Fruit fly (Drosophila melanogaster): ENCODE results near the gene LSm-4.
A peak's percentile ranks its signal among the peaks of the same experiment; 100 is the strongest.

LSm-4 gene

dm6 chr2L:10362408-10363067 lies 42.5 kb downstream of the LSm-4 start, which contains the start of the genes Cand1 and pim (continued):
- TF ChIP-seq MBD-R2 (GFP tag; IDR thresholded peaks at IDR 0.05) = peak; percentile 28; the same call in 1 of the 2 replicates
- peak; percentile 15 for TF ChIP-seq twi (tag; optimal IDR thresholded peaks at IDR 0.05)
- TF ChIP-seq bbx (GFP tag; IDR thresholded peaks at IDR 0.05; ENCODE audit: partially characterized antibody) = peak; percentile 66
- TF ChIP-seq Bgb (GFP tag; IDR thresholded peaks at IDR 0.05; ENCODE audit: partially characterized antibody) = peak; percentile 65
- no peak for TF ChIP-seq Asciz (GFP tag; optimal IDR thresholded peaks at IDR 0.05)
- TF ChIP-seq zen (tag; optimal IDR thresholded peaks at IDR 0.05) = peak; percentile 41
- TF ChIP-seq Rfx (GFP tag; IDR thresholded peaks at IDR 0.05) = peak; percentile 35; the same call in 1 of the 2 replicates
- TF ChIP-seq CG16813 (GFP tag; IDR thresholded peaks at IDR 0.05; ENCODE audit: partially characterized antibody) = peak; percentile 70
- TF ChIP-seq trem (tag; optimal IDR thresholded peaks at IDR 0.05) = peak; percentile 81
- TF ChIP-seq pzg (GFP tag; optimal IDR thresholded peaks at IDR 0.05) = peak; percentile 58
- TF ChIP-seq CG9797 (GFP tag; optimal IDR thresholded peaks at IDR 0.05) = peak; percentile 59
- TF ChIP-seq NC2α (GFP tag; optimal IDR thresholded peaks at IDR 0.05) = no peak
- no peak for TF ChIP-seq CG10979 (tag; optimal IDR thresholded peaks at IDR 0.05)
- 0 out of 3 replicates have a peak, but pooled peaks have one; percentile 12 for TF ChIP-seq CG14860 (GFP tag; IDR thresholded peaks at IDR 0.05; ENCODE audit: partially characterized antibody)
- TF ChIP-seq CG7963 (GFP tag; IDR thresholded peaks at IDR 0.05; ENCODE audit: partially characterized antibody) = peak; percentile 36; the same call in 1 of the 3 replicates
- TF ChIP-seq CG14014 (GFP tag; IDR thresholded peaks at IDR 0.05) = no peak
- no peak for TF ChIP-seq CG12769 (tag; optimal IDR thresholded peaks at IDR 0.05)
- peak; percentile 75 for TF ChIP-seq knrl (GFP tag; IDR thresholded peaks at IDR 0.05; ENCODE audit: partially characterized antibody)
- no peak for TF ChIP-seq CG17802 (tag; optimal IDR thresholded peaks at IDR 0.05)
- TF ChIP-seq Nf-YC (tag; optimal IDR thresholded peaks at IDR 0.05) = peak; percentile 65
- no peak for TF ChIP-seq CTCF (GFP tag; optimal IDR thresholded peaks at IDR 0.05)
- peak; percentile 4 for TF ChIP-seq CG2120 (GFP tag; optimal IDR thresholded peaks at IDR 0.05)
- TF ChIP-seq CG30020 (tag; optimal IDR thresholded peaks at IDR 0.05) = peak; percentile 97
- TF ChIP-seq CG8924 (tag; optimal IDR thresholded peaks at IDR 0.05) = peak; percentile 42
- TF ChIP-seq pfk (GFP tag; optimal IDR thresholded peaks at IDR 0.05) = peak; percentile 90
- TF ChIP-seq Sry-δ (GFP tag; optimal IDR thresholded peaks at IDR 0.05) = peak; percentile 81
- TF ChIP-seq CG15601 (tag; optimal IDR thresholded peaks at IDR 0.05) = peak; percentile 62
- peak; percentile 77 for TF ChIP-seq BEAF-32 (GFP tag; optimal IDR thresholded peaks at IDR 0.05)
- peak; percentile 3 for TF ChIP-seq Fer1 (GFP tag; optimal IDR thresholded peaks at IDR 0.05)
- peak; percentile 8 for TF ChIP-seq PHDP (tag; optimal IDR thresholded peaks at IDR 0.05)
- TF ChIP-seq CG1832 (GFP tag; optimal IDR thresholded peaks at IDR 0.05) = no peak
- peak; percentile 33 for TF ChIP-seq sug (tag; optimal IDR thresholded peaks at IDR 0.05)
- no peak for TF ChIP-seq CG15073 (GFP tag; optimal IDR thresholded peaks at IDR 0.05)
- TF ChIP-seq CG2712 (tag; optimal IDR thresholded peaks at IDR 0.05) = peak; percentile 63
- peak; percentile 77 for TF ChIP-seq Dp (GFP tag; optimal IDR thresholded peaks at IDR 0.05)
- TF ChIP-seq CG2875 (GFP tag; optimal IDR thresholded peaks at IDR 0.05) = no peak
- TF ChIP-seq CG33557 (GFP tag; optimal IDR thresholded peaks at IDR 0.05) = peak; percentile 10
- TF ChIP-seq Lhr (GFP tag; optimal IDR thresholded peaks at IDR 0.05) = peak; percentile 53
- TF ChIP-seq nmo (GFP tag; optimal IDR thresholded peaks at IDR 0.05) = peak; percentile 73
- no peak for TF ChIP-seq Tbp (GFP tag; optimal IDR thresholded peaks at IDR 0.05)
- TF ChIP-seq hbn (GFP tag; IDR thresholded peaks at IDR 0.05; ENCODE audit: partially characterized antibody) = peak; percentile 46; the same call in 1 of the 2 replicates
- peak; percentile 55; the same call in 1 of the 2 replicates for TF ChIP-seq slbo (GFP tag; IDR thresholded peaks at IDR 0.05)
- no peak for TF ChIP-seq chif (GFP tag; optimal IDR thresholded peaks at IDR 0.05)
- TF ChIP-seq CG14710 (tag; optimal IDR thresholded peaks at IDR 0.05) = peak; percentile 77
- TF ChIP-seq CG13424 (tag; optimal IDR thresholded peaks at IDR 0.05) = peak; percentile 43
- TF ChIP-seq CG15696 (tag; optimal IDR thresholded peaks at IDR 0.05) = no peak
- TF ChIP-seq sim (GFP tag; IDR thresholded peaks at IDR 0.05) = no peak
- TF ChIP-seq Sox100B (GFP tag; optimal IDR thresholded peaks at IDR 0.05) = no peak

All from whole organism, embryonic.